Fruit fly (Drosophila melanogaster) whole organism, embryonic: ENCODE results near the gene Ssl2.
A peak's percentile ranks its signal among the peaks of the same experiment; 100 is the strongest.

Experiments used
- Atf6 ChIP-seq: fragments of 200-800 bp; sonication (Bioruptor generic); IDR thresholded peaks from 2 replicates; pipeline ENCODE4 v1.3.6; 2022; ENCODE audit warnings: missing biosample characterization, missing genetic modification characterization
- B-H2 ChIP-seq: fragments of 200-800 bp; sonication (Bioruptor generic); optimal IDR thresholded peaks from 2 replicates; lab custom pipeline; 2018; ENCODE audit warnings: missing biosample characterization, mild to moderate bottlenecking, missing genetic modification characterization
- CG1024 ChIP-seq: fragments of 200-800 bp; sonication (Bioruptor generic); IDR thresholded peaks from 2 replicates; pipeline ENCODE4 v1.3.6; 2022; ENCODE audit warnings: missing biosample characterization, missing genetic modification characterization
- CG10267 ChIP-seq: fragments of 200-800 bp; sonication (Bioruptor generic); optimal IDR thresholded peaks from 2 replicates; lab custom pipeline; 2018; ENCODE audit warnings: missing biosample characterization, mild to moderate bottlenecking, missing genetic modification characterization, moderate library complexity
- CG12219 ChIP-seq: fragments of 200-800 bp; sonication (Bioruptor generic); optimal IDR thresholded peaks from 3 replicates; lab custom pipeline; 2018; ENCODE audit warnings: missing biosample characterization, mild to moderate bottlenecking, missing genetic modification characterization
- CG13296 ChIP-seq: fragments of 200-800 bp; sonication (Bioruptor generic); optimal IDR thresholded peaks from 3 replicates; lab custom pipeline; 2018; ENCODE audit warnings: missing biosample characterization, mild to moderate bottlenecking, missing genetic modification characterization
- CG15514 ChIP-seq: fragments of 200-800 bp; sonication (Bioruptor generic); optimal IDR thresholded peaks from 3 replicates; lab custom pipeline; 2017; ENCODE audit warnings: missing biosample characterization, missing genetic modification characterization, mild to moderate bottlenecking, moderate library complexity, missing genetic modification reagents
- CG16813 ChIP-seq: fragments of 200-800 bp; sonication (Bioruptor generic); IDR thresholded peaks from 3 replicates; pipeline ENCODE4 v1.3.6; 2022; ENCODE audit warnings: missing biosample characterization, missing genetic modification characterization; ENCODE audit not compliant: partially characterized antibody
- CG1832 ChIP-seq: fragments of 200-800 bp; sonication (Bioruptor generic); optimal IDR thresholded peaks from 2 replicates; lab custom pipeline; 2017; ENCODE audit warnings: missing biosample characterization, mild to moderate bottlenecking, missing genetic modification characterization, inconsistent platforms
- CG2712 ChIP-seq: fragments of 200-800 bp; optimal IDR thresholded peaks from 3 replicates; lab custom pipeline; 2019; ENCODE audit warnings: missing biosample characterization, mild to moderate bottlenecking, missing genetic modification characterization, moderate library complexity
- CG2889 ChIP-seq: fragments of 200-800 bp; sonication (Bioruptor generic); IDR thresholded peaks from 3 replicates; pipeline ENCODE4 v1.3.6; 2022; ENCODE audit warnings: missing biosample characterization, missing genetic modification characterization
- CG30431 ChIP-seq: fragments of 200-800 bp; sonication (Bioruptor generic); optimal IDR thresholded peaks from 2 replicates; lab custom pipeline; 2017; ENCODE audit warnings: missing biosample characterization, missing genetic modification characterization
- CG3065 ChIP-seq: fragments of 200-800 bp; sonication (Bioruptor generic); optimal IDR thresholded peaks from 2 replicates; lab custom pipeline; 2016; ENCODE audit warnings: missing biosample characterization, missing genetic modification characterization
- CG31388 ChIP-seq: fragments of 200-800 bp; sonication (Bioruptor generic); optimal IDR thresholded peaks from 2 replicates; lab custom pipeline; 2016; ENCODE audit warnings: missing biosample characterization, missing genetic modification characterization
- CG34376 ChIP-seq: fragments of 200-800 bp; sonication (Bioruptor generic); optimal IDR thresholded peaks from 2 replicates; lab custom pipeline; 2018; ENCODE audit warnings: missing biosample characterization, mild to moderate bottlenecking, missing genetic modification characterization
- CG4404 ChIP-seq: fragments of 200-800 bp; sonication (Bioruptor generic); IDR thresholded peaks from 2 replicates; pipeline ENCODE4 v1.3.6; 2022; ENCODE audit warnings: missing biosample characterization, missing genetic modification characterization
- CG5953 ChIP-seq: fragments of 200-800 bp; sonication (Bioruptor generic); IDR thresholded peaks from 2 replicates; pipeline ENCODE4 v1.3.6; 2022; ENCODE audit warnings: missing biosample characterization, missing genetic modification characterization
- CG6765 ChIP-seq: fragments of 200-800 bp; sonication (Bioruptor generic); optimal IDR thresholded peaks from 3 replicates; lab custom pipeline; 2017; ENCODE audit warnings: missing biosample characterization, mild to moderate bottlenecking, missing genetic modification characterization
- CG6791 ChIP-seq: fragments of 200-800 bp; sonication (Bioruptor generic); IDR thresholded peaks from 3 replicates; pipeline ENCODE4 v1.3.6; 2022; ENCODE audit warnings: missing biosample characterization, missing genetic modification characterization; ENCODE audit not compliant: partially characterized antibody
- CG7745 ChIP-seq: fragments of 200-800 bp; sonication (Bioruptor generic); optimal IDR thresholded peaks from 2 replicates; lab custom pipeline; 2018; ENCODE audit warnings: missing biosample characterization, mild to moderate bottlenecking, missing genetic modification characterization, moderate library complexity
- Chrac-16 ChIP-seq: fragments of 200-800 bp; sonication (Bioruptor generic); optimal IDR thresholded peaks from 3 replicates; lab custom pipeline; 2016; ENCODE audit warnings: missing biosample characterization, missing genetic modification characterization
- Dp ChIP-seq: fragments of 200-800 bp; sonication (Bioruptor generic); optimal IDR thresholded peaks from 2 replicates; lab custom pipeline; 2018; ENCODE audit warnings: missing biosample characterization, mild to moderate bottlenecking, missing genetic modification characterization, moderate library complexity
- Drgx ChIP-seq: fragments of 200-800 bp; sonication (Bioruptor generic); IDR thresholded peaks from 2 replicates; pipeline ENCODE4 v1.3.6; 2022; ENCODE audit warnings: missing biosample characterization, missing genetic modification characterization
- Ets65A ChIP-seq: fragments of 200-800 bp; sonication (Bioruptor generic); peaks from one replicate; lab custom pipeline; 2016; ENCODE audit warnings: missing biosample characterization, missing genetic modification characterization
- Fer3 ChIP-seq: fragments of 200-800 bp; sonication (Bioruptor generic); optimal IDR thresholded peaks from 2 replicates; lab custom pipeline; 2018; ENCODE audit warnings: missing biosample characterization, mild to moderate bottlenecking, missing genetic modification characterization, moderate library complexity
- HLH4C ChIP-seq: fragments of 200-800 bp; sonication (Bioruptor generic); IDR thresholded peaks from 3 replicates; pipeline ENCODE4 v1.3.6; 2022; ENCODE audit warnings: missing biosample characterization, missing genetic modification characterization; ENCODE audit not compliant: partially characterized antibody
- HmgZ ChIP-seq: fragments of 200-800 bp; sonication (Bioruptor generic); optimal IDR thresholded peaks from 2 replicates; lab custom pipeline; 2018; ENCODE audit warnings: missing biosample characterization, mild to moderate bottlenecking, missing genetic modification characterization
- Mad ChIP-seq: fragments of 200-800 bp; sonication (Bioruptor generic); optimal IDR thresholded peaks from 2 replicates; lab custom pipeline; 2016; ENCODE audit warnings: missing biosample characterization, missing genetic modification characterization
- Med ChIP-seq: fragments of 200-800 bp; sonication (Bioruptor generic); peaks from one replicate; lab custom pipeline; 2016; ENCODE audit warnings: missing biosample characterization, missing genetic modification characterization, mild to moderate bottlenecking, inconsistent platforms, moderate library complexity
- Mes4 ChIP-seq: fragments of 200-800 bp; sonication (Bioruptor generic); optimal IDR thresholded peaks from 2 replicates; lab custom pipeline; 2016; ENCODE audit warnings: missing biosample characterization, missing genetic modification characterization
- Oaz ChIP-seq: fragments of 200-800 bp; sonication (Bioruptor generic); IDR thresholded peaks from 2 replicates; pipeline ENCODE4 v1.3.6; 2022; ENCODE audit warnings: missing biosample characterization, missing genetic modification characterization
- Poxn ChIP-seq: fragments of 200-800 bp; sonication (Bioruptor generic); IDR thresholded peaks from 2 replicates; pipeline ENCODE4 v1.3.6; 2022; ENCODE audit warnings: missing biosample characterization, missing genetic modification characterization
- Six4 ChIP-seq: fragments of 200-800 bp; sonication (Bioruptor generic); optimal IDR thresholded peaks from 2 replicates; lab custom pipeline; 2016; ENCODE audit warnings: missing biosample characterization, missing genetic modification characterization
- Spps ChIP-seq: fragments of 200-800 bp; sonication (Bioruptor generic); optimal IDR thresholded peaks from 2 replicates; lab custom pipeline; 2018; ENCODE audit warnings: missing biosample characterization, mild to moderate bottlenecking, missing genetic modification characterization
- Stat92E ChIP-seq, 3 experiments: fragments of >200 bp in 2 of 3; fragments of 200-800 bp in 1 of 3; sonication (Bioruptor generic) in 1 of 3; optimal IDR thresholded peaks; 2 replicates each; lab custom pipeline; 2017 to 2019; ENCODE audit warnings: missing biosample characterization in 3 of 3, missing genetic modification characterization in 3 of 3, mild to moderate bottlenecking in 1 of 3, moderate library complexity in 1 of 3
- Vsx1 ChIP-seq: fragments of 200-800 bp; sonication (Bioruptor generic); optimal IDR thresholded peaks from 2 replicates; lab custom pipeline; 2017; ENCODE audit warnings: missing biosample characterization, mild to moderate bottlenecking, missing genetic modification characterization, missing genetic modification reagents
- Xbp1 ChIP-seq: fragments of 200-800 bp; sonication (Bioruptor generic); optimal IDR thresholded peaks from 3 replicates; lab custom pipeline; 2016; ENCODE audit warnings: missing biosample characterization, mild to moderate bottlenecking, missing genetic modification characterization
- ara ChIP-seq: fragments of 200-800 bp; sonication (Bioruptor generic); IDR thresholded peaks from 2 replicates; pipeline ENCODE4 v1.3.6; 2022; ENCODE audit warnings: missing biosample characterization, missing genetic modification characterization
- ato ChIP-seq: fragments of 200-800 bp; sonication (Bioruptor generic); IDR thresholded peaks from 2 replicates; pipeline ENCODE4 v1.3.6; 2022; ENCODE audit warnings: missing biosample characterization, missing genetic modification characterization; ENCODE audit not compliant: partially characterized antibody
- dati ChIP-seq: fragments of 200-800 bp; sonication (Bioruptor generic); IDR thresholded peaks from 2 replicates; pipeline ENCODE4 v1.3.6; 2022; ENCODE audit warnings: missing biosample characterization, missing genetic modification characterization
- dmrt11E ChIP-seq: fragments of 200-800 bp; sonication (Bioruptor generic); optimal IDR thresholded peaks from 3 replicates; lab custom pipeline; 2018; ENCODE audit warnings: missing biosample characterization, mild to moderate bottlenecking, missing genetic modification characterization, moderate library complexity
- eve ChIP-seq, 2 experiments: fragments of >200 bp; optimal IDR thresholded peaks; 2 replicates each; lab custom pipeline; 2017; ENCODE audit warnings: missing biosample characterization in 2 of 2, missing genetic modification characterization in 2 of 2
- gem ChIP-seq: fragments of 200-800 bp; sonication (Bioruptor generic); optimal IDR thresholded peaks from 2 replicates; lab custom pipeline; 2019; ENCODE audit warnings: missing biosample characterization, mild to moderate bottlenecking, missing genetic modification characterization, moderate library complexity
- grn ChIP-seq: fragments of 200-800 bp; sonication (Bioruptor generic); optimal IDR thresholded peaks from 3 replicates; lab custom pipeline; 2017; ENCODE audit warnings: missing biosample characterization, missing genetic modification characterization
- hbn ChIP-seq: fragments of 200-800 bp; sonication (Bioruptor generic); IDR thresholded peaks from 2 replicates; pipeline ENCODE4 v1.3.6; 2022; ENCODE audit warnings: missing biosample characterization, missing genetic modification characterization; ENCODE audit not compliant: partially characterized antibody
- mirr ChIP-seq: fragments of 200-800 bp; sonication (Bioruptor generic); optimal IDR thresholded peaks from 3 replicates; lab custom pipeline; 2018; ENCODE audit warnings: missing biosample characterization, mild to moderate bottlenecking, missing genetic modification characterization
- sob ChIP-seq: fragments of 200-800 bp; sonication (Bioruptor generic); IDR thresholded peaks from 2 replicates; pipeline ENCODE4 v1.3.6; 2022; ENCODE audit warnings: missing biosample characterization, missing genetic modification characterization
- ttk ChIP-seq: fragments of 200-800 bp; sonication (Bioruptor generic); IDR thresholded peaks from 2 replicates; pipeline ENCODE4 v2.1.2; 2022; ENCODE audit warnings: missing biosample characterization, missing genetic modification characterization
- wdn ChIP-seq: fragments of 200-800 bp; sonication (Bioruptor generic); IDR thresholded peaks from 2 replicates; pipeline ENCODE4 v1.3.6; 2022; ENCODE audit warnings: missing biosample characterization, missing genetic modification characterization

Ssl2 gene

dm6 chr3R:29038960-29039581 lies 6.6 kb upstream of the Ssl2 start, which contains the start of the genes Slu7 and Pkc98E (continued):
- peak; percentile 72 for TF ChIP-seq Mad
- peak; percentile 80 for TF ChIP-seq CG7745 (tag; lab: Kevin White, UChicago)
- peak; percentile 90 for TF ChIP-seq sob (GFP tag; lab: Robert Waterston, UW)
- peak; percentile 44 for TF ChIP-seq grn (GFP tag; lab: Kevin White, UChicago)
- peak; percentile 23 for TF ChIP-seq Dp (GFP tag; lab: Kevin White, UChicago)
- no peak for TF ChIP-seq CG12219 (GFP tag; lab: Kevin White, UChicago)
- peak; percentile 98 for TF ChIP-seq Ets65A
- peak; percentile 91 for TF ChIP-seq CG16813 (GFP tag; lab: Robert Waterston, UW)
- no peak for TF ChIP-seq Oaz (GFP tag; lab: Robert Waterston, UW)
- no peak for TF ChIP-seq eve (GFP tag; optimal IDR thresholded peaks at IDR 0.05; lab: Kevin White, UChicago)
- TF ChIP-seq HmgZ (tag; lab: Kevin White, UChicago), result peak; percentile 73
- TF ChIP-seq CG30431 (GFP tag; lab: Kevin White, UChicago), result peak; percentile 16
- no peak for TF ChIP-seq Poxn (GFP tag; lab: Robert Waterston, UW)
- TF ChIP-seq Spps (tag; lab: Kevin White, UChicago), result no peak
- peak; percentile 18 for TF ChIP-seq gem
- TF ChIP-seq ttk (GFP tag; lab: Robert Waterston, UW), result peak; percentile 43; the same call in 1 of the 2 replicates
- peak; percentile 10 for TF ChIP-seq CG13296
- peak; percentile 95 for TF ChIP-seq CG6791 (GFP tag; lab: Robert Waterston, UW)
- TF ChIP-seq Atf6, result peak; percentile 55; the same call in 1 of the 2 replicates
- TF ChIP-seq Vsx1 (GFP tag; lab: Kevin White, UChicago), result no peak
- TF ChIP-seq B-H2, result peak; percentile 80
- TF ChIP-seq Six4 (GFP tag; lab: Kevin White, UChicago), result no peak
- TF ChIP-seq CG10267, result peak; percentile 95
- TF ChIP-seq ara (GFP tag; lab: Robert Waterston, UW), result peak; percentile 32; the same call in 1 of the 2 replicates
- peak; percentile 66 for TF ChIP-seq Xbp1 (GFP tag; lab: Kevin White, UChicago)
- no peak for TF ChIP-seq CG3065 (GFP tag; lab: Kevin White, UChicago)
- TF ChIP-seq Fer3 (tag; lab: Kevin White, UChicago), result peak; percentile 51
- no peak for TF ChIP-seq CG1832 (GFP tag; lab: Kevin White, UChicago)
- TF ChIP-seq Mes4 (GFP tag; lab: Kevin White, UChicago), result peak; percentile 64
- no peak for TF ChIP-seq Drgx (GFP tag; lab: Robert Waterston, UW)
- TF ChIP-seq hbn, result peak; percentile 82
- TF ChIP-seq CG6765 (GFP tag; lab: Kevin White, UChicago), result no peak
- TF ChIP-seq CG2889 (GFP tag; lab: Robert Waterston, UW), result peak; percentile 53; the same call in 1 of the 3 replicates
- peak; percentile 17 for TF ChIP-seq dmrt11E (tag; lab: Kevin White, UChicago)
- peak; percentile 31; the same call in 1 of the 2 replicates for TF ChIP-seq CG4404 (GFP tag; lab: Robert Waterston, UW)
- no peak for TF ChIP-seq dati (GFP tag; lab: Robert Waterston, UW)
- no peak for TF ChIP-seq CG5953 (GFP tag; lab: Robert Waterston, UW)
- peak; percentile 72 for TF ChIP-seq CG15514
- TF ChIP-seq CG34376 (GFP tag; lab: Kevin White, UChicago), result peak; percentile 68
- peak; percentile 96 for TF ChIP-seq Med (GFP tag; lab: Kevin White, UChicago)
- peak; percentile 44 for TF ChIP-seq CG2712
- peak; percentile 82 for TF ChIP-seq ato (GFP tag; lab: Robert Waterston, UW)
- TF ChIP-seq HLH4C (GFP tag; lab: Robert Waterston, UW), result peak; percentile 87
- peak in 1 of 3 experiments; percentile 28 for TF ChIP-seq Stat92E (GFP tag; optimal IDR thresholded peaks at IDR 0.05; lab: Kevin White, UChicago)
- peak; percentile 34; the same call in 1 of the 2 replicates for TF ChIP-seq CG1024
- peak; percentile 43 for TF ChIP-seq Chrac-16
- TF ChIP-seq CG31388 (GFP tag; lab: Kevin White, UChicago), result no peak
- peak; percentile 30 for TF ChIP-seq mirr (GFP tag; lab: Kevin White, UChicago)
- peak; percentile 52; the same call in 1 of the 2 replicates for TF ChIP-seq wdn (GFP tag; lab: Robert Waterston, UW)
